Worm (Caenorhabditis elegans): ENCODE data around the gene rnh-1.1.

rnh-1.1 gene

ce11 chrII:7525458-7525857 is at the start of gene rnh-1.1, which contains the start of gene ZK1290.7:
rnh-1.1 (plus strand) TSS chrII:7525738.
ZK1290.7 (minus strand) TSS chrII:7525558.
- TF ChIP-seq unc-86 (tag; optimal IDR thresholded peaks at IDR 0.05) (no peak), ceh-19 (GFP tag; optimal IDR thresholded peaks at IDR 0.05) (no peak), ttx-3 (tag; optimal IDR thresholded peaks at IDR 0.05) (no peak), ceh-9 (tag; optimal IDR thresholded peaks at IDR 0.05) (no peak), tbx-7 (tag; optimal IDR thresholded peaks at IDR 0.05) (no peak), sdc-2 (tag; optimal IDR thresholded peaks at IDR 0.05) (no peak), ceh-34 (tag; optimal IDR thresholded peaks at IDR 0.05) (no peak), Y22D7AL.16 (tag; optimal IDR thresholded peaks at IDR 0.05) (no peak), fkh-10 (GFP tag; optimal IDR thresholded peaks at IDR 0.05) (no peak), fkh-6 (tag; optimal IDR thresholded peaks at IDR 0.05) (no peak), hlh-6 (tag; optimal IDR thresholded peaks at IDR 0.05) (no peak), ceh-24 (tag; optimal IDR thresholded peaks at IDR 0.05) (no peak), gmeb-2 (tag; optimal IDR thresholded peaks at IDR 0.05) (no peak), K09A11.1 (tag; optimal IDR thresholded peaks at IDR 0.05; ENCODE audit: insufficient read depth) (no peak), ama-1 (optimal IDR thresholded peaks at IDR 0.05) (no peak), unc-42 (tag; optimal IDR thresholded peaks at IDR 0.05) (no peak), che-1 (tag; optimal IDR thresholded peaks at IDR 0.05) (no peak), pha-2 (tag; optimal IDR thresholded peaks at IDR 0.05) (no peak), ztf-16 (tag; optimal IDR thresholded peaks at IDR 0.05) (no peak), rnt-1 (tag; optimal IDR thresholded peaks at IDR 0.05) (no peak)

ce11 chrII:7478487-7479234 is 46.9 kb upstream of the rnh-1.1 start, which contains the start of the genes aka-1 and ubc-6:
aka-1 (minus strand) TSS chrII:7478537.
ubc-6 (plus strand) TSS chrII:7479187.
- peak; percentile 13 for TF ChIP-seq gmeb-2 (tag; optimal IDR thresholded peaks at IDR 0.05)
- TF ChIP-seq F13H6.1 (tag; optimal IDR thresholded peaks at IDR 0.05), result peak; percentile 55
- peak; percentile 72 for TF ChIP-seq fax-1 (tag; optimal IDR thresholded peaks at IDR 0.05)
- TF ChIP-seq lim-6 (tag; optimal IDR thresholded peaks at IDR 0.05), result peak; percentile 64
- 0 out of 2 replicates have a peak, but pooled peaks have one; percentile 17 for TF ChIP-seq unc-3 (GFP tag; conservative IDR thresholded peaks at IDR 0.05)
- no peak for TF ChIP-seq unc-3 (tag; optimal IDR thresholded peaks at IDR 0.05)
- no peak for TF ChIP-seq fkh-6 (tag; optimal IDR thresholded peaks at IDR 0.05)
- TF ChIP-seq sox-4 (tag; optimal IDR thresholded peaks at IDR 0.05), result no peak
- TF ChIP-seq hlh-8 (tag; optimal IDR thresholded peaks at IDR 0.05), result peak; percentile 53
- no peak for TF ChIP-seq eyg-1 (tag; optimal IDR thresholded peaks at IDR 0.05)
- no peak for TF ChIP-seq K02D7.2 (tag; optimal IDR thresholded peaks at IDR 0.05)
- no peak for TF ChIP-seq mec-3 (tag; optimal IDR thresholded peaks at IDR 0.05; ENCODE audit: borderline replicate concordance)
- TF ChIP-seq ceh-24 (tag; optimal IDR thresholded peaks at IDR 0.05), result no peak
- TF ChIP-seq hlh-13 (GFP tag; optimal IDR thresholded peaks at IDR 0.05), result no peak
- no peak for TF ChIP-seq ahr-1 (tag; optimal IDR thresholded peaks at IDR 0.05)
- TF ChIP-seq ceh-18 (tag; optimal IDR thresholded peaks at IDR 0.05), result peak; percentile 75
- peak; percentile 23 for TF ChIP-seq ceh-6 (GFP tag; optimal IDR thresholded peaks at IDR 0.05)
- TF ChIP-seq rnt-1 (tag; optimal IDR thresholded peaks at IDR 0.05), result peak; percentile 86
- TF ChIP-seq pqm-1 (tag; optimal IDR thresholded peaks at IDR 0.05), result peak; percentile 42
- peak; percentile 44; the same call in 1 of the 2 replicates for TF ChIP-seq ceh-45 (GFP tag; IDR thresholded peaks at IDR 0.05)
- TF ChIP-seq nhr-232 (tag; optimal IDR thresholded peaks at IDR 0.05), result no peak
- TF ChIP-seq ttx-3 (tag; optimal IDR thresholded peaks at IDR 0.05), result no peak
- no peak for TF ChIP-seq pat-9 (tag; optimal IDR thresholded peaks at IDR 0.05)
- no peak for TF ChIP-seq unc-86 (tag; optimal IDR thresholded peaks at IDR 0.05)
- peak; percentile 67 for TF ChIP-seq hlh-6 (tag; optimal IDR thresholded peaks at IDR 0.05)
- TF ChIP-seq ceh-2 (tag; optimal IDR thresholded peaks at IDR 0.05), result peak; percentile 54
- peak; percentile 78 for TF ChIP-seq unc-42 (tag; optimal IDR thresholded peaks at IDR 0.05)
- TF ChIP-seq sox-2 (GFP tag; IDR thresholded peaks at IDR 0.05), result no peak
- no peak for TF ChIP-seq odd-2 (tag; optimal IDR thresholded peaks at IDR 0.05)
- TF ChIP-seq che-1 (tag; optimal IDR thresholded peaks at IDR 0.05), result no peak
- TF ChIP-seq ceh-34 (tag; optimal IDR thresholded peaks at IDR 0.05), result peak; percentile 70
- TF ChIP-seq lin-11 (tag; optimal IDR thresholded peaks at IDR 0.05), result no peak
- TF ChIP-seq pha-4 (tag; optimal IDR thresholded peaks at IDR 0.05), result no peak
- TF ChIP-seq tbx-2 (tag; optimal IDR thresholded peaks at IDR 0.05), result peak; percentile 90
- TF ChIP-seq ets-4 (tag; optimal IDR thresholded peaks at IDR 0.05), result peak; percentile 49
- TF ChIP-seq dmd-4 (tag; optimal IDR thresholded peaks at IDR 0.05; ENCODE audit: borderline replicate concordance), result peak; percentile 63
- peak; percentile 31 for TF ChIP-seq zip-5 (tag; optimal IDR thresholded peaks at IDR 0.05)
- TF ChIP-seq unc-55 (GFP tag; optimal IDR thresholded peaks at IDR 0.05), result peak; percentile 1
- TF ChIP-seq sdc-2 (tag; optimal IDR thresholded peaks at IDR 0.05), result no peak
- TF ChIP-seq ceh-31 (tag; optimal IDR thresholded peaks at IDR 0.05), result peak; percentile 93
